Worm (Caenorhabditis elegans): ENCODE results near the gene Y46C8AL.11.

The Y46C8AL.11 gene

DNA sequence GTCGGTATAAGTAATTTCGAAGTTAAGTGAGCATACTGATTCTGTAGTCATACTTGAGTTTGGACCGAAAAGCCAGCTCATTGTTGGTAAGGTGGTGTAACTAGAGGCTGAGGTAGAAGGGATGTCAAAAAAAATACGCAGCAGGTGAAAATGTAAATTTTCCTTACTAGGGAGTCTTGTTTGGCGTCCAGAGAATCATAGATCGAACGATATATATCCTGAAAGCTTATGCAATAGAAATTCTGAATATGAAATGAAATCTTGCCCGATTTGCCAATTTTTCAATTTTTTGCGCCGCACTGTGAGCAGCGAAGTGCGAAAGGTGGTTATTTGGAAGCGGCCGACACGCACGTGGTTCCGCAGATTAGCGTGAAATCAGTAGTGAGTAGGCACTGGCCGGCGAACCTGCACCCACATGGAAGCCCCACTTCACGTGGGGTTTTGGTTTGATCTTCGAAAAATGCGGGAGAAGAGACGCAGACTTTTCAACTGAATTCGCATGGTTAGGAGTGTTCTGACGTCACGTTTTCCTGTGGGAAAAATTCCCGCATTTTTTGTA lies 34.9 kb downstream of the Y46C8AL.11 start, which contains the start of gene srh-220:
TSS of gene srh-220 (minus strand) at position 51 of the 559 bp plus-strand sequence.
- no peak for TF ChIP-seq let-607 (tag; optimal IDR thresholded peaks at IDR 0.05)
- no peak for TF ChIP-seq T26A5.8 (tag; optimal IDR thresholded peaks at IDR 0.05)
- 0 out of 2 replicates have a peak, but pooled peaks have one; percentile 67 for TF ChIP-seq F37B4.10 (GFP tag; IDR thresholded peaks at IDR 0.05)
- no peak for TF ChIP-seq lin-54 (GFP tag; optimal IDR thresholded peaks at IDR 0.05)
- TF ChIP-seq ztf-28 (GFP tag; IDR thresholded peaks at IDR 0.05), result no peak
- TF ChIP-seq mes-4 (tag; optimal IDR thresholded peaks at IDR 0.05), result no peak
- no peak for TF ChIP-seq ama-1 (optimal IDR thresholded peaks at IDR 0.05)
- no peak for TF ChIP-seq ama-1 (GFP tag; optimal IDR thresholded peaks at IDR 0.05)

DNA sequence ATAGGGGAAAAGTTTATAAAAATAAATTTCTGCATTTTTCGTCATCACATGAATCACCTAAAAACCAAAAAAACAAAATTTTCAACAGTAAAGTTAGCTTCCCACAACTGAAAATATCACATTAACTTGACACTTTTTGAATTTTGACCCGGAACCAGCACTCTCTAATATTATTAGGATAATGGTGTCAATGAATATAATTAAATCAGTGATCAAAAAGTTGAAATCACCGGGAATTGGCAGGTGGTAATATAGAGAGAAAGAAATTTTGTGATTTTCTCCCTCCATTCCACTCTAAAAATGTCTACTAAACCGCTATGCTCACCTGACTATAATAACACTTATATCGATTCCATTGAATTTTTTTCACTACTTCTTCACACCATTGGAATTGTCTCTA lies 36.4 kb downstream of the Y46C8AL.11 start, which contains the start of gene srh-222:
TSS of gene srh-222 (plus strand) at position 301 of the 400 bp plus-strand sequence.
- TF ChIP-seq hlh-12 (tag; optimal IDR thresholded peaks at IDR 0.05) (no peak), nhr-80 (tag; optimal IDR thresholded peaks at IDR 0.05) (no peak), ceh-58 (GFP tag; IDR thresholded peaks at IDR 0.05) (no peak), mel-28 (tag; optimal IDR thresholded peaks at IDR 0.05; ENCODE audit: borderline replicate concordance) (no peak), ets-4 (GFP tag; optimal IDR thresholded peaks at IDR 0.05) (no peak), let-607 (tag; optimal IDR thresholded peaks at IDR 0.05) (no peak), unc-62 (GFP tag; optimal IDR thresholded peaks at IDR 0.05) (no peak), ZK185.1 (tag; optimal IDR thresholded peaks at IDR 0.05; ENCODE audit: poor library complexity, severe bottlenecking) (no peak), F33H1.4 (GFP tag; IDR thresholded peaks at IDR 0.05) (no peak), ceh-79 (tag; optimal IDR thresholded peaks at IDR 0.05) (no peak), C06A6.2 (GFP tag; conservative IDR thresholded peaks at IDR 0.05) (no peak), rpc-1 (optimal IDR thresholded peaks at IDR 0.05) (no peak), rpc-1 (tag; optimal IDR thresholded peaks at IDR 0.05) (no peak), madf-3 (GFP tag; IDR thresholded peaks at IDR 0.05) (no peak)

DNA sequence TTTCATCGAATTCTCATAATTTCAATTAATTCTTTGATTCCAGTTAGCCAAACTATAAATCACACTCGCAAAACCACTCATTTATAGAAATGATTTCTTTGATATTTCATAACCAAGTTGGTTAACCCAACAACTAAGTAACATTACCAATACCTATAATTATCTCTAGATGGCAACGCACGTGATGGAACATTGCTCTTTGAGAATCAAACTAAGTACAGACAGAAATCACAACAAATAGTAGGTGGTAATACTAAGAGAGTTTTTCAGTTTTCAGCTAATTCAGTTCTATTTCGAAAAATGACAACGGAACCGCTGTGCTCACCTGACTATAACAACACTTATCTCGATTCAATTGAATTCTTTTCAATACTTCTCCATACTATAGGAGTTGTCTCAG lies 38.5 kb downstream of the Y46C8AL.11 start, which contains the start of gene srh-223:
TSS of gene srh-223 (plus strand) at position 301 of the 400 bp plus-strand sequence.
- TF ChIP-seq unc-130 (GFP tag; optimal IDR thresholded peaks at IDR 0.05) (no peak), nfya-2 (GFP tag; IDR thresholded peaks at IDR 0.05) (no peak), nhr-179 (tag; optimal IDR thresholded peaks at IDR 0.05) (no peak), let-607 (tag; optimal IDR thresholded peaks at IDR 0.05) (no peak), lag-1 (GFP tag; IDR thresholded peaks at IDR 0.05) (no peak), nfya-1 (tag; optimal IDR thresholded peaks at IDR 0.05; ENCODE audit: borderline replicate concordance, insufficient read depth) (no peak), mxl-1 (tag; optimal IDR thresholded peaks at IDR 0.05) (no peak), ztf-22 (GFP tag; optimal IDR thresholded peaks at IDR 0.05) (no peak), cebp-1 (GFP tag; IDR thresholded peaks at IDR 0.05) (no peak), cebp-1 (tag; optimal IDR thresholded peaks at IDR 0.05) (no peak), ztf-28 (GFP tag; IDR thresholded peaks at IDR 0.05) (no peak), ceh-91 (GFP tag; IDR thresholded peaks at IDR 0.05) (no peak), sdz-38 (tag; optimal IDR thresholded peaks at IDR 0.05) (no peak), gei-17 (GFP tag; optimal IDR thresholded peaks at IDR 0.05) (no peak), madf-8 (GFP tag; conservative IDR thresholded peaks at IDR 0.05) (no peak), sea-2 (GFP tag; IDR thresholded peaks at IDR 0.05) (no peak), F57C9.4 (tag; optimal IDR thresholded peaks at IDR 0.05) (no peak)

DNA sequence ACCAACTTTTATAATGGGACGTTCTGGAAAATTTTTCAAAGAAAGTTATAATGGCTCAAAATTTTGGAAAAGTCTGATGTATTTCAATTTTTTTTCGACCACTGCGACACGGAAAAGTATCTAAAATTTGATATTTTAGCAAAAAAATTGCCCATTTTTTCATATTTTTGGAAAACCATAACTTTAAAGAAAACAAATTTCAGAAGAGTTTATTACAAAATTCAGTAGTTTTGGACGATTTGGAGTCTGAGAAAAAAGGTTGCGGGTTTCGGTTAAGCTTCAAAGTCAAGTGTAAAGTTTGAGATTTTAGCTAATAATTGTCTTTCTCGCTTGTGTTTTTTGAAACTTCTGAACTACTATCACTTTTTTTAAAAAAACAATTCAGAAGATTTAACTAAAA lies 45.0 kb downstream of the Y46C8AL.11 start:
- no peak for TF ChIP-seq bed-1 (GFP tag; IDR thresholded peaks at IDR 0.05)
- TF ChIP-seq ceh-40 (GFP tag; IDR thresholded peaks at IDR 0.05), result no peak
- no peak for TF ChIP-seq egl-44 (GFP tag; IDR thresholded peaks at IDR 0.05)
- TF ChIP-seq nhr-120 (GFP tag; IDR thresholded peaks at IDR 0.05), result no peak
- no peak for TF ChIP-seq B0336.3 (GFP tag; IDR thresholded peaks at IDR 0.05)
- TF ChIP-seq dpff-1 (tag; optimal IDR thresholded peaks at IDR 0.05), result no peak
- TF ChIP-seq mes-4 (tag; optimal IDR thresholded peaks at IDR 0.05), result no peak
- no peak for TF ChIP-seq madf-6 (GFP tag; IDR thresholded peaks at IDR 0.05)
- no peak for TF ChIP-seq ama-1 (optimal IDR thresholded peaks at IDR 0.05)
- no peak for TF ChIP-seq ama-1 (GFP tag; optimal IDR thresholded peaks at IDR 0.05)
- no peak for TF ChIP-seq Y53G8AR.9 (GFP tag; conservative IDR thresholded peaks at IDR 0.05)
- no peak for TF ChIP-seq Y53F4B.3 (GFP tag; IDR thresholded peaks at IDR 0.05)
- TF ChIP-seq attf-3 (GFP tag; conservative IDR thresholded peaks at IDR 0.05), result no peak
- TF ChIP-seq snpc-4 (GFP tag; optimal IDR thresholded peaks at IDR 0.05), result no peak
- TF ChIP-seq snpc-4 (tag; optimal IDR thresholded peaks at IDR 0.05), result no peak
